Fruit fly (Drosophila melanogaster) whole organism, prepupa: ENCODE measurements around the gene Tet.

Experiments
- Blimp-1 ChIP-seq: fragments of 200-800 bp; sonication (Bioruptor generic); optimal IDR thresholded peaks from 3 replicates; lab custom pipeline; 2017; ENCODE audit warnings: missing biosample characterization, missing genetic modification characterization, mild to moderate bottlenecking, moderate library complexity, missing genetic modification reagents
- CG10631 ChIP-seq: fragments of 200-800 bp; sonication (Bioruptor generic); optimal IDR thresholded peaks from 2 replicates; lab custom pipeline; 2016; ENCODE audit warnings: missing biosample characterization, missing genetic modification characterization
- CG10669 ChIP-seq: fragments of 200-800 bp; sonication (Bioruptor generic); optimal IDR thresholded peaks from 3 replicates; lab custom pipeline; 2018; ENCODE audit warnings: missing biosample characterization, mild to moderate bottlenecking, missing genetic modification characterization, moderate library complexity
- CG11294 ChIP-seq: fragments of 200-800 bp; sonication (Bioruptor generic); IDR thresholded peaks from 2 replicates; pipeline ENCODE4 v1.3.6; 2022; ENCODE audit warnings: missing biosample characterization, missing genetic modification characterization
- CG11902 ChIP-seq: fragments of 200-800 bp; sonication (Bioruptor generic); optimal IDR thresholded peaks from 3 replicates; lab custom pipeline; 2016; ENCODE audit warnings: missing biosample characterization, missing genetic modification characterization
- CG1621 ChIP-seq: fragments of 200-800 bp; sonication (Bioruptor generic); optimal IDR thresholded peaks from 3 replicates; lab custom pipeline; 2018; ENCODE audit warnings: missing biosample characterization, mild to moderate bottlenecking, missing genetic modification characterization
- CG16779 ChIP-seq: fragments of 200-800 bp; sonication (Bioruptor generic); optimal IDR thresholded peaks from 3 replicates; lab custom pipeline; 2017; ENCODE audit warnings: missing biosample characterization, mild to moderate bottlenecking, missing genetic modification characterization
- CG3032 ChIP-seq: fragments of 200-800 bp; optimal IDR thresholded peaks from 2 replicates; lab custom pipeline; 2019; ENCODE audit warnings: missing biosample characterization, mild to moderate bottlenecking, missing genetic modification characterization, moderate library complexity
- CG31627 ChIP-seq: fragments of 200-800 bp; sonication (Bioruptor generic); optimal IDR thresholded peaks from 3 replicates; lab custom pipeline; 2016; ENCODE audit warnings: missing biosample characterization, missing genetic modification characterization
- CG32006 ChIP-seq: fragments of 200-800 bp; sonication (Bioruptor generic); optimal IDR thresholded peaks from 3 replicates; lab custom pipeline; 2017; ENCODE audit warnings: missing biosample characterization, mild to moderate bottlenecking, missing genetic modification characterization
- CG34406 ChIP-seq: fragments of 200-800 bp; sonication (Bioruptor generic); optimal IDR thresholded peaks from 3 replicates; lab custom pipeline; 2016; ENCODE audit warnings: missing biosample characterization, missing genetic modification characterization
- CG3919 ChIP-seq: fragments of 200-800 bp; sonication (Bioruptor generic); optimal IDR thresholded peaks from 3 replicates; lab custom pipeline; 2016; ENCODE audit warnings: missing biosample characterization, missing genetic modification characterization
- CG4318 ChIP-seq: fragments of 200-800 bp; sonication (Bioruptor generic); optimal IDR thresholded peaks from 3 replicates; lab custom pipeline; 2017; ENCODE audit warnings: missing biosample characterization, mild to moderate bottlenecking, missing genetic modification characterization
- CG6163 ChIP-seq: fragments of 200-800 bp; sonication (Bioruptor generic); IDR thresholded peaks from 3 replicates; pipeline ENCODE4 v1.3.6; 2022; ENCODE audit warnings: missing biosample characterization, missing genetic modification characterization
- CG6276 ChIP-seq: fragments of 200-800 bp; sonication (Bioruptor generic); optimal IDR thresholded peaks from 2 replicates; lab custom pipeline; 2017; ENCODE audit warnings: missing biosample characterization, mild to moderate bottlenecking, missing genetic modification characterization
- CG6808 ChIP-seq: fragments of 200-800 bp; sonication (Bioruptor generic); optimal IDR thresholded peaks from 3 replicates; lab custom pipeline; 2017; ENCODE audit warnings: missing biosample characterization, missing genetic modification characterization, mild to moderate bottlenecking, moderate library complexity, missing genetic modification reagents
- CG6854 ChIP-seq: fragments of 200-800 bp; sonication (Bioruptor generic); optimal IDR thresholded peaks from 2 replicates; lab custom pipeline; 2017; ENCODE audit warnings: missing biosample characterization, mild to moderate bottlenecking, missing genetic modification characterization
- CG7368 ChIP-seq: fragments of 200-800 bp; sonication (Bioruptor generic); optimal IDR thresholded peaks from 3 replicates; lab custom pipeline; 2016; ENCODE audit warnings: missing biosample characterization, missing genetic modification characterization
- CG8119 ChIP-seq: fragments of 200-800 bp; sonication (Bioruptor generic); IDR thresholded peaks from 3 replicates; pipeline ENCODE4 v1.3.6; 2022; ENCODE audit warnings: missing biosample characterization, missing genetic modification characterization
- CG8319 ChIP-seq: fragments of 200-800 bp; sonication (Bioruptor generic); optimal IDR thresholded peaks from 3 replicates; lab custom pipeline; 2016; ENCODE audit warnings: missing biosample characterization, missing genetic modification characterization
- CG8632 ChIP-seq: fragments of 200-800 bp; sonication (Bioruptor generic); optimal IDR thresholded peaks from 3 replicates; lab custom pipeline; 2016; ENCODE audit warnings: missing biosample characterization, missing genetic modification characterization
- CG9139 ChIP-seq: fragments of 200-800 bp; sonication (Bioruptor generic); optimal IDR thresholded peaks from 3 replicates; lab custom pipeline; 2017; ENCODE audit warnings: missing biosample characterization, mild to moderate bottlenecking, missing genetic modification characterization
- Eip75B ChIP-seq: fragments of 200-800 bp; sonication (Bioruptor generic); optimal IDR thresholded peaks from 3 replicates; lab custom pipeline; 2016; ENCODE audit warnings: missing biosample characterization, missing genetic modification characterization
- Eip78C ChIP-seq: fragments of 200-800 bp; sonication (Bioruptor generic); peaks from one replicate; lab custom pipeline; 2016; ENCODE audit warnings: missing biosample characterization, missing genetic modification characterization
- Eip93F ChIP-seq: fragments of 200-800 bp; sonication (Bioruptor generic); optimal IDR thresholded peaks from 2 replicates; lab custom pipeline; 2016; ENCODE audit warnings: missing biosample characterization, mild to moderate bottlenecking, missing genetic modification characterization
- Ets21C ChIP-seq: fragments of 200-800 bp; sonication (Bioruptor generic); optimal IDR thresholded peaks from 3 replicates; lab custom pipeline; 2016; ENCODE audit warnings: missing biosample characterization, missing genetic modification characterization
- Ets96B ChIP-seq: fragments of 200-800 bp; optimal IDR thresholded peaks from 2 replicates; lab custom pipeline; 2019; ENCODE audit warnings: missing biosample characterization, mild to moderate bottlenecking, missing genetic modification characterization, moderate library complexity
- Gug ChIP-seq: fragments of 200-800 bp; sonication (Bioruptor generic); IDR thresholded peaks from 2 replicates; pipeline ENCODE4 v1.3.6; 2022; ENCODE audit warnings: missing biosample characterization, missing genetic modification characterization
- Hr38 ChIP-seq: sonication (Bioruptor generic); optimal IDR thresholded peaks from 2 replicates; lab custom pipeline; 2016; ENCODE audit warnings: missing biosample characterization, missing genetic modification characterization
- Hr39 ChIP-seq: fragments of 200-800 bp; sonication (Bioruptor generic); optimal IDR thresholded peaks from 2 replicates; lab custom pipeline; 2016; ENCODE audit warnings: missing biosample characterization, missing genetic modification characterization
- Hr4 ChIP-seq: fragments of 200-800 bp; sonication (Bioruptor generic); optimal IDR thresholded peaks from 3 replicates; lab custom pipeline; 2016; ENCODE audit warnings: missing biosample characterization, missing genetic modification characterization
- Lpt ChIP-seq: fragments of 200-800 bp; sonication (Bioruptor generic); optimal IDR thresholded peaks from 3 replicates; lab custom pipeline; 2016; ENCODE audit warnings: missing biosample characterization, missing genetic modification characterization
- Met ChIP-seq: fragments of 200-800 bp; sonication (Bioruptor generic); optimal IDR thresholded peaks from 3 replicates; lab custom pipeline; 2016; ENCODE audit warnings: missing biosample characterization, missing genetic modification characterization
- OdsH ChIP-seq: fragments of 200-800 bp; sonication (Bioruptor generic); optimal IDR thresholded peaks from 3 replicates; lab custom pipeline; 2016; ENCODE audit warnings: missing biosample characterization, missing genetic modification characterization
- Smox ChIP-seq: fragments of 200-800 bp; sonication (Bioruptor generic); optimal IDR thresholded peaks from 3 replicates; lab custom pipeline; 2016; ENCODE audit warnings: missing biosample characterization, missing genetic modification characterization
- Sox102F ChIP-seq: fragments of 200-800 bp; sonication (Bioruptor generic); optimal IDR thresholded peaks from 2 replicates; lab custom pipeline; 2016; ENCODE audit warnings: missing biosample characterization, mild to moderate bottlenecking, missing genetic modification characterization
- Sox14 ChIP-seq: fragments of 200-800 bp; sonication (Bioruptor generic); optimal IDR thresholded peaks from 3 replicates; lab custom pipeline; 2016; ENCODE audit warnings: missing biosample characterization, missing genetic modification characterization
- Sox15 ChIP-seq: fragments of 200-800 bp; sonication (Bioruptor generic); optimal IDR thresholded peaks from 3 replicates; lab custom pipeline; 2016; ENCODE audit warnings: missing biosample characterization, missing genetic modification characterization
- achi ChIP-seq: fragments of 200-800 bp; sonication (Bioruptor generic); optimal IDR thresholded peaks from 3 replicates; lab custom pipeline; 2016; ENCODE audit warnings: missing biosample characterization, missing genetic modification characterization
- acj6 ChIP-seq: fragments of 200-800 bp; sonication (Bioruptor generic); optimal IDR thresholded peaks from 3 replicates; lab custom pipeline; 2016; ENCODE audit warnings: missing biosample characterization, missing genetic modification characterization
- cyc ChIP-seq: fragments of 200-800 bp; sonication (Bioruptor generic); optimal IDR thresholded peaks from 3 replicates; lab custom pipeline; 2016; ENCODE audit warnings: missing biosample characterization, missing genetic modification characterization
- dac ChIP-seq: fragments of 200-800 bp; sonication (Bioruptor generic); optimal IDR thresholded peaks from 2 replicates; lab custom pipeline; 2017; ENCODE audit warnings: missing biosample characterization, mild to moderate bottlenecking, missing genetic modification characterization
- dsx ChIP-seq: fragments of 200-800 bp; optimal IDR thresholded peaks from 3 replicates; lab custom pipeline; 2019; ENCODE audit warnings: missing biosample characterization, mild to moderate bottlenecking, missing genetic modification characterization, moderate library complexity; ENCODE audit not compliant: poor library complexity, severe bottlenecking
- eg ChIP-seq: fragments of 200-800 bp; sonication (Bioruptor generic); IDR thresholded peaks from 3 replicates; pipeline ENCODE4 v1.3.6; 2022; ENCODE audit warnings: missing biosample characterization, missing genetic modification characterization
- esn ChIP-seq: fragments of 200-800 bp; sonication (Bioruptor generic); optimal IDR thresholded peaks from 2 replicates; lab custom pipeline; 2016; ENCODE audit warnings: missing biosample characterization, mild to moderate bottlenecking, missing genetic modification characterization, moderate library complexity
- fd59A ChIP-seq: fragments of 200-800 bp; sonication (Bioruptor generic); optimal IDR thresholded peaks from 2 replicates; lab custom pipeline; 2017; ENCODE audit warnings: missing biosample characterization, mild to moderate bottlenecking, missing genetic modification characterization, missing genetic modification reagents
- fkh ChIP-seq: fragments of 200-800 bp; sonication (Bioruptor generic); optimal IDR thresholded peaks from 3 replicates; lab custom pipeline; 2017; ENCODE audit warnings: missing biosample characterization, mild to moderate bottlenecking, missing genetic modification characterization, moderate library complexity
- net ChIP-seq: fragments of 200-800 bp; sonication (Bioruptor generic); optimal IDR thresholded peaks from 3 replicates; lab custom pipeline; 2016; ENCODE audit warnings: missing biosample characterization, missing genetic modification characterization
- pdm3 ChIP-seq: fragments of 200-800 bp; sonication (Bioruptor generic); optimal IDR thresholded peaks from 3 replicates; lab custom pipeline; 2016; ENCODE audit warnings: missing biosample characterization, missing genetic modification characterization
- salr ChIP-seq, 2 experiments: fragments of 200-800 bp; sonication (Bioruptor generic); optimal IDR thresholded peaks; 3 replicates each; lab custom pipeline; 2016 to 2018; ENCODE audit warnings: missing biosample characterization in 2 of 2, missing genetic modification characterization in 2 of 2, mild to moderate bottlenecking in 1 of 2
- svp ChIP-seq: fragments of 200-800 bp; sonication (Bioruptor generic); peaks from one replicate; lab custom pipeline; 2016; ENCODE audit warnings: missing biosample characterization, missing genetic modification characterization
- topi ChIP-seq: fragments of 200-800 bp; sonication (Bioruptor generic); optimal IDR thresholded peaks from 3 replicates; lab custom pipeline; 2016; ENCODE audit warnings: missing biosample characterization, missing genetic modification characterization
- vri ChIP-seq: fragments of 200-800 bp; sonication (Bioruptor generic); optimal IDR thresholded peaks from 3 replicates; lab custom pipeline; 2016; ENCODE audit warnings: missing biosample characterization, mild to moderate bottlenecking, missing genetic modification characterization

Gene Tet

dm6 chr3L:2847257-2847656, 31.7 kb downstream of the Tet start:
- peak; percentile 90 for TF ChIP-seq achi (GFP tag; lab: Kevin White, UChicago)
- peak; percentile 93 for TF ChIP-seq esn
- TF ChIP-seq CG6808: peak; percentile 88
- TF ChIP-seq Smox: peak; percentile 87
- TF ChIP-seq svp (GFP tag; lab: Kevin White, UChicago): peak; percentile 98
- TF ChIP-seq dac: peak; percentile 77
- peak; percentile 91 for TF ChIP-seq net
- TF ChIP-seq Hr39 (GFP tag; lab: Kevin White, UChicago): peak; percentile 87
- peak; percentile 79 for TF ChIP-seq CG7368 (GFP tag; lab: Kevin White, UChicago)
- TF ChIP-seq topi (GFP tag; lab: Kevin White, UChicago): peak; percentile 91
- TF ChIP-seq Ets21C (GFP tag; lab: Kevin White, UChicago): peak; percentile 83
- peak; percentile 93 for TF ChIP-seq CG8119 (GFP tag; lab: Robert Waterston, UW)
- TF ChIP-seq Gug (GFP tag; lab: Robert Waterston, UW): peak; percentile 69
- TF ChIP-seq CG6854: peak; percentile 71
- peak; percentile 81 for TF ChIP-seq Sox15 (GFP tag; lab: Kevin White, UChicago)
- TF ChIP-seq CG8319: peak; percentile 82
- TF ChIP-seq CG8632 (GFP tag; lab: Kevin White, UChicago): peak; percentile 88
- TF ChIP-seq Blimp-1 (GFP tag; lab: Kevin White, UChicago): peak; percentile 54
- peak; percentile 86 for TF ChIP-seq CG10669 (GFP tag; lab: Kevin White, UChicago)
- peak; percentile 89 for TF ChIP-seq acj6 (GFP tag; lab: Kevin White, UChicago)
- TF ChIP-seq Eip75B (GFP tag; lab: Kevin White, UChicago): peak; percentile 93
- TF ChIP-seq pdm3 (GFP tag; lab: Kevin White, UChicago): peak; percentile 89
- TF ChIP-seq fd59A (GFP tag; lab: Kevin White, UChicago): peak; percentile 86
- peak; percentile 94 for TF ChIP-seq Hr4 (GFP tag; lab: Kevin White, UChicago)
- peak; percentile 82 for TF ChIP-seq CG11902 (GFP tag; lab: Kevin White, UChicago)
- no peak for TF ChIP-seq Hr38 (GFP tag; lab: Kevin White, UChicago)
- TF ChIP-seq CG16779: peak; percentile 84
- TF ChIP-seq cyc: peak; percentile 87
- peak; percentile 85 for TF ChIP-seq CG31627 (GFP tag; lab: Kevin White, UChicago)
- peak; percentile 87 for TF ChIP-seq Sox102F (GFP tag; lab: Kevin White, UChicago)
- peak; percentile 90 for TF ChIP-seq Ets96B (tag; lab: Kevin White, UChicago)
- peak; percentile 88 for TF ChIP-seq CG34406
- TF ChIP-seq CG1621 (tag; lab: Kevin White, UChicago): peak; percentile 85
- peak; percentile 99 for TF ChIP-seq Eip78C (GFP tag; lab: Kevin White, UChicago)
- TF ChIP-seq CG11294: peak; percentile 61
- peak; percentile 93 for TF ChIP-seq CG6163
- TF ChIP-seq CG9139: peak; percentile 84
- no peak for TF ChIP-seq fkh (GFP tag; lab: Kevin White, UChicago)
- peak; percentile 93 for TF ChIP-seq Met (GFP tag; lab: Kevin White, UChicago)
- TF ChIP-seq Sox14: peak; percentile 90
- peak; percentile 93 for TF ChIP-seq CG32006 (GFP tag; lab: Kevin White, UChicago)
- peak; percentile 83 for TF ChIP-seq Lpt (GFP tag; lab: Kevin White, UChicago)
- peak; percentile 81 to 83 for TF ChIP-seq salr (GFP tag; optimal IDR thresholded peaks at IDR 0.05; lab: Kevin White, UChicago)
- peak; percentile 87 for TF ChIP-seq CG4318 (GFP tag; lab: Kevin White, UChicago)
- peak; percentile 90 for TF ChIP-seq Eip93F (GFP tag; lab: Kevin White, UChicago)
- TF ChIP-seq dsx (GFP tag; lab: Kevin White, UChicago): peak; percentile 88
- TF ChIP-seq OdsH (GFP tag; lab: Kevin White, UChicago): peak; percentile 93
- peak; percentile 91 for TF ChIP-seq CG10631 (GFP tag; lab: Kevin White, UChicago)
- peak; percentile 94 for TF ChIP-seq CG3919 (GFP tag; lab: Kevin White, UChicago)
- TF ChIP-seq CG3032 (tag; lab: Kevin White, UChicago): peak; percentile 89
- TF ChIP-seq vri: peak; percentile 85
- peak; percentile 88 for TF ChIP-seq eg (GFP tag; lab: Robert Waterston, UW)
- peak; percentile 84 for TF ChIP-seq CG6276 (GFP tag; lab: Kevin White, UChicago)
